Worm (Caenorhabditis elegans) whole organism, L1 larva: Measurements from ENCODE around the gene bas-1.
A peak's percentile ranks its signal among the peaks of the same experiment; 100 is the strongest.

Experiments used
- C34B4.2 ChIP-seq: sonication (generic microtip); optimal IDR thresholded peaks from 2 replicates; lab custom pipeline; 2017; ENCODE audit warnings: mild to moderate bottlenecking, missing genetic modification characterization, missing compliant biosample characterization
- efl-1 ChIP-seq, 4 experiments: fragments of 150-350 bp; optimal IDR thresholded peaks in 3 of 4; peaks in 1 of 4; 1 replicate in 1 of 4; 2 replicates in 3 of 4; lab custom pipeline; 2014; ENCODE audit warnings: missing biosample characterization in 2 of 4, missing genetic modification characterization in 2 of 4, missing genetic modification reagents in 2 of 4
- lin-39 ChIP-seq: fragments of 150-350 bp; optimal IDR thresholded peaks from 2 replicates; lab custom pipeline; 2014; ENCODE audit warnings: missing biosample characterization, missing genetic modification reagents, missing genetic modification characterization
- nhr-85 ChIP-seq: sonication (generic microtip); peaks from one replicate; lab custom pipeline; 2016; ENCODE audit warnings: missing genetic modification characterization, inconsistent platforms, missing compliant biosample characterization
- ztf-11 ChIP-seq, 2 experiments: sonication (generic microtip); optimal IDR thresholded peaks; 2 replicates each; lab custom pipeline; 2016 to 2017; ENCODE audit warnings: missing genetic modification characterization in 2 of 2, missing biosample characterization in 1 of 2, missing compliant biosample characterization in 1 of 2

- TF ChIP-seq C34B4.2 (tag; lab: Kevin White, UChicago), result no peak
- no peak for TF ChIP-seq ztf-11 (tag; optimal IDR thresholded peaks at IDR 0.05; lab: Kevin White, UChicago)
- no peak for TF ChIP-seq nhr-85 (tag; lab: Kevin White, UChicago)
- no peak for TF ChIP-seq efl-1 (optimal IDR thresholded peaks at IDR 0.05; lab: Kevin White, UChicago)
- TF ChIP-seq efl-1 (GFP tag; optimal IDR thresholded peaks at IDR 0.05 in 1 of 2; lab: Kevin White, UChicago), result peak in 1 of 2 experiments; percentile 82
- TF ChIP-seq lin-39 (tag; lab: Kevin White, UChicago), result no peak
Observed at ce11 chrIII:5585711-5586110, 26.4 kb upstream of the bas-1 start.
